Fruit fly (Drosophila melanogaster) S2 (cell line): Measurements from ENCODE around the gene Orp8.

Source experiments
- CG8478 ChIP-seq: fragments of >200 bp; optimal IDR thresholded peaks from 2 replicates; lab custom pipeline; 2018
- CTCF ChIP-seq, 2 experiments: fragments of >200 bp; optimal IDR thresholded peaks; 2 replicates each; lab custom pipeline; 2018

DNA sequence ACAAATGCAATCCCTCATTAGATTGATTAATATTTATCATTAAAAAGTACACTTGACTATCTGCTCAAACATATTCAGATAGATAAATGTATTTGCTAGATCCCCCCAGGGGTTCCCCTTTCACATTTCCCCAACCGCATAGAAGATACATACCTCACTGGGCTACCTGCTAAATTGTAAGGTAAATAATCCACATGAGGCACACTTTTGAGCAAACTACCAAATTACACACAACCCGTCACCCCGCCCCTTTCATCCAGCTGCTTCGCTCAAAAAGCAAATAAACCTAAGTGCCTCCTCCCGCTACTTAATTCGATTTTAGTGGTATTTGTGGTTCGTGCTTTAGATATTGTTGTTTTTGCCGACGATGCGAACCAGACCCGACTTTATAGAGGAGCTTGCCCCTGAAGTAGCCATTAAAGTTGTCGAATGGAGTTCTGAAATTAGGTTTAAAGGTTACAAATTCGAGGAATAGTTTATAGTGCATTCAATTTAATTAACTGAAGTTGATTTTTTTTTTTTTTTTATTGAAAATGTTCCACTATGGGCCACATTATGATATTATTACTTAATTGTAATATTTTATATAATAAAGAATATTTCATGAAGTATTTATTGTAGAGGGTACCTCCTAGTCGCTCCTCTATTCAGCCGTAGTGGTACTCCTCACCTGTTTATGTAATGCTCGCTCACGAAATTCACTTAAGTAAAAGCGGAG, 46.1 kb upstream of the Orp8 start:
- TF ChIP-seq CTCF (optimal IDR thresholded peaks at IDR 0.05; lab: Kevin White, UChicago) (no peak), CG8478 (no peak)
